Fruit fly (Drosophila melanogaster): ENCODE measurements around the gene CG14662.
A peak's percentile ranks its signal among the peaks of the same experiment; 100 is the strongest.

The CG14662 gene

dm6 chr3R:4979143-4979728 is 4.8 kb downstream of the CG14662 start:
- TF ChIP-seq CG12155 (GFP tag; optimal IDR thresholded peaks at IDR 0.05) = no peak
- TF ChIP-seq tin (GFP tag; optimal IDR thresholded peaks at IDR 0.05) = no peak
- no peak for TF ChIP-seq kah (GFP tag; optimal IDR thresholded peaks at IDR 0.05)
- no peak for TF ChIP-seq tx (GFP tag; optimal IDR thresholded peaks at IDR 0.05)
- TF ChIP-seq CG18262 (tag; optimal IDR thresholded peaks at IDR 0.05) = peak; percentile 27
- TF ChIP-seq cato (GFP tag; optimal IDR thresholded peaks at IDR 0.05; ENCODE audit: borderline replicate concordance) = no peak
- TF ChIP-seq CG1024 (GFP tag; IDR thresholded peaks at IDR 0.05) = no peak
- no peak for TF ChIP-seq run (tag; optimal IDR thresholded peaks at IDR 0.05)
- no peak for TF ChIP-seq CG31388 (GFP tag; optimal IDR thresholded peaks at IDR 0.05)
- TF ChIP-seq mld (GFP tag; IDR thresholded peaks at IDR 0.05; ENCODE audit: partially characterized antibody) = no peak
- no peak for TF ChIP-seq tgo (GFP tag; IDR thresholded peaks at IDR 0.05)
- TF ChIP-seq Gsc (GFP tag; IDR thresholded peaks at IDR 0.05) = no peak
- TF ChIP-seq Gug (GFP tag; IDR thresholded peaks at IDR 0.05) = no peak
- TF ChIP-seq Eip74EF (GFP tag; optimal IDR thresholded peaks at IDR 0.05) = no peak
- no peak for TF ChIP-seq Jarid2 (GFP tag; optimal IDR thresholded peaks at IDR 0.05)
- TF ChIP-seq fd64A (GFP tag; optimal IDR thresholded peaks at IDR 0.05) = no peak
- TF ChIP-seq CG4820 (GFP tag; optimal IDR thresholded peaks at IDR 0.05) = no peak
- no peak for TF ChIP-seq ttk (GFP tag; IDR thresholded peaks at IDR 0.05)
- no peak for TF ChIP-seq Dll (GFP tag; IDR thresholded peaks at IDR 0.05; ENCODE audit: partially characterized antibody)
- TF ChIP-seq CG11695 (GFP tag; IDR thresholded peaks at IDR 0.05) = no peak
- no peak for TF ChIP-seq CG14710 (tag; optimal IDR thresholded peaks at IDR 0.05)
- TF ChIP-seq chinmo (GFP tag; IDR thresholded peaks at IDR 0.05; ENCODE audit: partially characterized antibody) = no peak
- no peak for TF ChIP-seq CG14014 (GFP tag; IDR thresholded peaks at IDR 0.05)
- no peak for TF ChIP-seq CG15073 (GFP tag; optimal IDR thresholded peaks at IDR 0.05)
- no peak for TF ChIP-seq CG17802 (tag; optimal IDR thresholded peaks at IDR 0.05)
- no peak for TF ChIP-seq H2.0 (GFP tag; IDR thresholded peaks at IDR 0.05)
- no peak for TF ChIP-seq ssp (GFP tag; IDR thresholded peaks at IDR 0.05)
- no peak for TF ChIP-seq CG8290 (GFP tag; optimal IDR thresholded peaks at IDR 0.05)
- no peak for TF ChIP-seq CG8290 (tag; optimal IDR thresholded peaks at IDR 0.05)
- TF ChIP-seq slbo (GFP tag; IDR thresholded peaks at IDR 0.05) = no peak
- no peak for TF ChIP-seq pzg (GFP tag; optimal IDR thresholded peaks at IDR 0.05)
- TF ChIP-seq Rx (GFP tag; IDR thresholded peaks at IDR 0.05) = no peak
- no peak for TF ChIP-seq CG6175 (GFP tag; IDR thresholded peaks at IDR 0.05)
- TF ChIP-seq seq (GFP tag; IDR thresholded peaks at IDR 0.05) = no peak
- no peak for TF ChIP-seq sim (GFP tag; IDR thresholded peaks at IDR 0.05)
- no peak for TF ChIP-seq CG17385 (GFP tag; optimal IDR thresholded peaks at IDR 0.05)
- TF ChIP-seq BEAF-32 (GFP tag; optimal IDR thresholded peaks at IDR 0.05) = no peak
- no peak for TF ChIP-seq gro (GFP tag; optimal IDR thresholded peaks at IDR 0.05)
- no peak for TF ChIP-seq lbe (GFP tag; optimal IDR thresholded peaks at IDR 0.05)
- TF ChIP-seq Dip2 (GFP tag; IDR thresholded peaks at IDR 0.05) = no peak
- no peak for TF ChIP-seq CG17328 (GFP tag; IDR thresholded peaks at IDR 0.05)
- TF ChIP-seq sug (tag; optimal IDR thresholded peaks at IDR 0.05) = no peak
- no peak for TF ChIP-seq Hsf (GFP tag; optimal IDR thresholded peaks at IDR 0.05)
- peak; percentile 76 for TF ChIP-seq sens (GFP tag)
- no peak for TF ChIP-seq CG13624 (GFP tag; optimal IDR thresholded peaks at IDR 0.05)
- TF ChIP-seq CG43689 (GFP tag; IDR thresholded peaks at IDR 0.05) = no peak
- TF ChIP-seq yki (optimal IDR thresholded peaks at IDR 0.05) = no peak
- TF ChIP-seq lab (GFP tag; optimal IDR thresholded peaks at IDR 0.05) = no peak
- no peak for TF ChIP-seq Hmx (GFP tag; optimal IDR thresholded peaks at IDR 0.05)
- TF ChIP-seq dimm (GFP tag; IDR thresholded peaks at IDR 0.05) = no peak
- no peak for TF ChIP-seq CG6765 (GFP tag; optimal IDR thresholded peaks at IDR 0.05)
- peak; percentile 0 for TF ChIP-seq Chrac-16 (GFP tag; optimal IDR thresholded peaks at IDR 0.05)
- TF ChIP-seq ewg (GFP tag; optimal IDR thresholded peaks at IDR 0.05) = no peak
